Worm (Caenorhabditis elegans) whole organism, L2 larva: Measurements from ENCODE around the gene dpy-17.

Source experiments
- C34F6.9 ChIP-seq: fragments of 150-350 bp; optimal IDR thresholded peaks from 2 replicates; lab custom pipeline; 2014; ENCODE audit warnings: missing biosample characterization, missing genetic modification characterization
- F13H6.1 ChIP-seq: sonication (generic microtip); optimal IDR thresholded peaks from 2 replicates; lab custom pipeline; 2016; ENCODE audit warnings: missing genetic modification characterization, missing compliant biosample characterization
- R02D3.7 ChIP-seq: fragments of 150-350 bp; optimal IDR thresholded peaks from 2 replicates; lab custom pipeline; 2014; ENCODE audit warnings: missing biosample characterization, missing genetic modification characterization
- Y55F3AM.14 ChIP-seq: fragments of 200-800 bp; sonication (Bioruptor generic); optimal IDR thresholded peaks from 2 replicates; lab custom pipeline; 2018; ENCODE audit warnings: mild to moderate bottlenecking, missing genetic modification characterization, missing compliant biosample characterization
- ZK546.5 ChIP-seq: sonication (generic microtip); optimal IDR thresholded peaks from 2 replicates; lab custom pipeline; 2017; ENCODE audit warnings: missing biosample characterization, missing genetic modification characterization
- alr-1 ChIP-seq: fragments of 150-350 bp; optimal IDR thresholded peaks from 2 replicates; lab custom pipeline; 2014; ENCODE audit warnings: missing biosample characterization, missing genetic modification characterization
- aly-2 ChIP-seq: fragments of 150-350 bp; optimal IDR thresholded peaks from 2 replicates; lab custom pipeline; 2014; ENCODE audit warnings: missing biosample characterization, missing genetic modification characterization
- ama-1 ChIP-seq: fragments of 150-350 bp; optimal IDR thresholded peaks from 2 replicates; lab custom pipeline; 2018; ENCODE audit warnings: inconsistent platforms
- blmp-1 ChIP-seq: sonication (generic microtip); optimal IDR thresholded peaks from 2 replicates; lab custom pipeline; 2017; ENCODE audit warnings: missing genetic modification characterization, mild to moderate bottlenecking, missing compliant biosample characterization, antibody characterized with exemption, moderate library complexity; ENCODE audit not compliant: insufficient read depth
- ceh-82 ChIP-seq: fragments of 150-350 bp; optimal IDR thresholded peaks from 2 replicates; lab custom pipeline; 2014; ENCODE audit warnings: missing biosample characterization, missing genetic modification characterization
- crh-2 ChIP-seq: sonication (generic microtip); optimal IDR thresholded peaks from 2 replicates; lab custom pipeline; 2017; ENCODE audit warnings: missing biosample characterization, missing genetic modification characterization
- dmd-4 ChIP-seq: sonication (generic microtip); optimal IDR thresholded peaks from 2 replicates; lab custom pipeline; 2017; ENCODE audit warnings: missing biosample characterization, missing genetic modification characterization
- egl-27 ChIP-seq: sonication (generic microtip); optimal IDR thresholded peaks from 3 replicates; lab custom pipeline; 2017; ENCODE audit warnings: missing biosample characterization, missing genetic modification reagents, missing genetic modification characterization
- elt-1 ChIP-seq: fragments of 150-350 bp; optimal IDR thresholded peaks from 2 replicates; lab custom pipeline; 2014; ENCODE audit warnings: missing biosample characterization, missing genetic modification characterization
- elt-3 ChIP-seq: sonication (generic microtip); optimal IDR thresholded peaks from 2 replicates; lab custom pipeline; 2017; ENCODE audit warnings: missing biosample characterization, missing genetic modification characterization
- fos-1 ChIP-seq: fragments of 150-350 bp; optimal IDR thresholded peaks from 2 replicates; lab custom pipeline; 2014; ENCODE audit warnings: missing biosample characterization, missing genetic modification characterization
- gmeb-1 ChIP-seq: fragments of 150-350 bp; optimal IDR thresholded peaks from 2 replicates; lab custom pipeline; 2014; ENCODE audit warnings: missing biosample characterization, missing genetic modification characterization
- lin-11 ChIP-seq: fragments of 150-350 bp; sonication (generic microtip); optimal IDR thresholded peaks from 2 replicates; lab custom pipeline; 2014; ENCODE audit warnings: missing biosample characterization, missing genetic modification characterization, inconsistent platforms, mixed read lengths
- lin-13 ChIP-seq: fragments of 150-350 bp; optimal IDR thresholded peaks from 2 replicates; lab custom pipeline; 2014; ENCODE audit warnings: missing biosample characterization, missing genetic modification reagents, missing genetic modification characterization
- lin-39 ChIP-seq: fragments of 150-350 bp; optimal IDR thresholded peaks from 2 replicates; lab custom pipeline; 2014; ENCODE audit warnings: missing biosample characterization, missing genetic modification reagents, missing genetic modification characterization
- lsy-2 ChIP-seq, 2 experiments: fragments of 150-350 bp in 1 of 2; sonication (generic microtip) in 1 of 2; optimal IDR thresholded peaks; 2 replicates each; lab custom pipeline; 2014 to 2017; ENCODE audit warnings: missing biosample characterization in 2 of 2, missing genetic modification characterization in 2 of 2
- mab-5 ChIP-seq: fragments of 150-350 bp; optimal IDR thresholded peaks from 2 replicates; lab custom pipeline; 2014; ENCODE audit warnings: missing biosample characterization, missing genetic modification characterization
- mbf-1 ChIP-seq: sonication (generic microtip); optimal IDR thresholded peaks from 2 replicates; lab custom pipeline; 2017; ENCODE audit warnings: missing biosample characterization, missing genetic modification characterization
- mdl-1 ChIP-seq, 2 experiments: fragments of 150-350 bp in 1 of 2; sonication (generic microtip) in 1 of 2; optimal IDR thresholded peaks; 2 replicates each; lab custom pipeline; 2017; ENCODE audit warnings: missing biosample characterization in 2 of 2, missing genetic modification characterization in 2 of 2
- nhr-10 ChIP-seq: sonication (generic microtip); optimal IDR thresholded peaks from 2 replicates; lab custom pipeline; 2017; ENCODE audit warnings: missing biosample characterization, missing genetic modification characterization
- nhr-11 ChIP-seq: fragments of 150-350 bp; optimal IDR thresholded peaks from 2 replicates; lab custom pipeline; 2014; ENCODE audit warnings: missing biosample characterization, missing genetic modification characterization
- nhr-12 ChIP-seq: fragments of 150-350 bp; optimal IDR thresholded peaks from 2 replicates; lab custom pipeline; 2014; ENCODE audit warnings: missing biosample characterization, missing genetic modification characterization
- nhr-129 ChIP-seq: fragments of 150-350 bp; optimal IDR thresholded peaks from 2 replicates; lab custom pipeline; 2014; ENCODE audit warnings: missing biosample characterization, missing genetic modification characterization
- nhr-21 ChIP-seq: fragments of 150-350 bp; optimal IDR thresholded peaks from 2 replicates; lab custom pipeline; 2014; ENCODE audit warnings: missing biosample characterization, missing genetic modification characterization
- nhr-23 ChIP-seq: fragments of 150-350 bp; optimal IDR thresholded peaks from 2 replicates; lab custom pipeline; 2014; ENCODE audit warnings: missing biosample characterization, missing genetic modification reagents, missing genetic modification characterization
- nhr-237 ChIP-seq: fragments of 150-350 bp; optimal IDR thresholded peaks from 2 replicates; lab custom pipeline; 2014; ENCODE audit warnings: missing biosample characterization, missing genetic modification characterization
- nhr-25 ChIP-seq: fragments of 150-350 bp; sonication (generic microtip); optimal IDR thresholded peaks from 3 replicates; lab custom pipeline; 2014; ENCODE audit warnings: missing biosample characterization, missing genetic modification characterization
- nhr-6 ChIP-seq: fragments of 150-350 bp; optimal IDR thresholded peaks from 2 replicates; lab custom pipeline; 2014; ENCODE audit warnings: missing biosample characterization, missing genetic modification characterization
- nhr-77 ChIP-seq: fragments of 150-350 bp; optimal IDR thresholded peaks from 2 replicates; lab custom pipeline; 2014; ENCODE audit warnings: missing biosample characterization, missing genetic modification characterization
- sem-4 ChIP-seq: fragments of 150-350 bp; optimal IDR thresholded peaks from 2 replicates; lab custom pipeline; 2014; ENCODE audit warnings: missing biosample characterization, missing genetic modification reagents, missing genetic modification characterization
- skn-1 ChIP-seq: sonication (generic microtip); optimal IDR thresholded peaks from 2 replicates; lab custom pipeline; 2017; ENCODE audit warnings: missing biosample characterization, missing genetic modification characterization
- sma-3 ChIP-seq: sonication (generic microtip); optimal IDR thresholded peaks from 2 replicates; lab custom pipeline; 2016; ENCODE audit warnings: missing genetic modification reagents, missing genetic modification characterization, missing compliant biosample characterization
- sma-9 ChIP-seq, 2 experiments: fragments of 150-350 bp in 1 of 2; sonication (generic microtip) in 1 of 2; optimal IDR thresholded peaks; 2 replicates each; lab custom pipeline; 2014 to 2016; ENCODE audit warnings: missing genetic modification characterization in 2 of 2, mild to moderate bottlenecking in 1 of 2, missing biosample characterization in 1 of 2, missing compliant biosample characterization in 1 of 2, missing genetic modification reagents in 1 of 2, moderate library complexity in 1 of 2
- snpc-4 ChIP-seq: fragments of 150-350 bp; optimal IDR thresholded peaks from 2 replicates; lab custom pipeline; 2014; ENCODE audit warnings: missing biosample characterization, missing genetic modification characterization
- unc-39 ChIP-seq: fragments of 150-350 bp; optimal IDR thresholded peaks from 2 replicates; lab custom pipeline; 2014; ENCODE audit warnings: missing biosample characterization, missing genetic modification characterization
- unc-55 ChIP-seq: fragments of 150-350 bp; sonication (generic microtip); optimal IDR thresholded peaks from 3 replicates; lab custom pipeline; 2014; ENCODE audit warnings: missing biosample characterization, missing genetic modification reagents, missing genetic modification characterization
- unc-62 ChIP-seq: fragments of 150-350 bp; optimal IDR thresholded peaks from 2 replicates; lab custom pipeline; 2014; ENCODE audit warnings: missing biosample characterization, missing genetic modification reagents, missing genetic modification characterization
- zag-1 ChIP-seq: fragments of 150-350 bp; optimal IDR thresholded peaks from 2 replicates; lab custom pipeline; 2014; ENCODE audit warnings: missing biosample characterization, missing genetic modification characterization
- ztf-1 ChIP-seq: fragments of 200-800 bp; sonication (Bioruptor generic); conservative IDR thresholded peaks from 2 replicates; pipeline ENCODE4 v1.3.6; 2022; ENCODE audit warnings: missing genetic modification characterization, missing compliant biosample characterization
- ztf-11 ChIP-seq: sonication (generic microtip); optimal IDR thresholded peaks from 2 replicates; lab custom pipeline; 2017; ENCODE audit warnings: missing biosample characterization, missing genetic modification characterization
- ztf-4 ChIP-seq: fragments of 150-350 bp; optimal IDR thresholded peaks from 2 replicates; lab custom pipeline; 2014; ENCODE audit warnings: missing biosample characterization, missing genetic modification characterization

Gene dpy-17

ce11 chrIII:5094506-5094905 lies 12.6 kb upstream of the dpy-17 start, which contains the start of gene F54D8.10:
Gene F54D8.10 (plus strand): TSS chrIII:5094806.
- no peak for TF ChIP-seq nhr-129 (tag; lab: Kevin White, UChicago)

ce11 chrIII:5096741-5097140 lies 10.4 kb upstream of the dpy-17 start:
- TF ChIP-seq F13H6.1 (tag; lab: Kevin White, UChicago) (no peak), ztf-4 (tag; lab: Kevin White, UChicago) (no peak), nhr-237 (no peak), sem-4 (tag; lab: Kevin White, UChicago) (no peak), nhr-21 (tag; lab: Kevin White, UChicago) (peak; percentile 82), nhr-23 (tag; lab: Kevin White, UChicago) (no peak), lin-11 (tag; lab: Kevin White, UChicago) (no peak), zag-1 (no peak), nhr-12 (tag; lab: Kevin White, UChicago) (no peak), ceh-82 (no peak), blmp-1 (tag; lab: Kevin White, UChicago) (peak; percentile 46), nhr-25 (tag; lab: Kevin White, UChicago) (no peak), mdl-1 (tag; optimal IDR thresholded peaks at IDR 0.05; lab: Kevin White, UChicago) (peak in 1 of 2 experiments; percentile 33), lin-39 (tag; lab: Kevin White, UChicago) (no peak), skn-1 (no peak), elt-1 (tag; lab: Kevin White, UChicago) (no peak), aly-2 (tag; lab: Kevin White, UChicago) (no peak), ztf-11 (tag; lab: Kevin White, UChicago) (no peak), unc-55 (GFP tag; lab: Kevin White, UChicago) (no peak), C34F6.9 (tag; lab: Kevin White, UChicago) (no peak), unc-39 (no peak), snpc-4 (no peak), egl-27 (no peak), elt-3 (tag; lab: Kevin White, UChicago) (no peak), nhr-11 (tag; lab: Kevin White, UChicago) (no peak), ZK546.5 (no peak), nhr-10 (no peak), mbf-1 (tag; lab: Kevin White, UChicago) (no peak), ztf-1 (GFP tag; lab: Robert Waterston, UW) (no peak), crh-2 (tag; lab: Kevin White, UChicago) (peak; percentile 5), fos-1 (peak; percentile 17), sma-9 (GFP tag; optimal IDR thresholded peaks at IDR 0.05; lab: Kevin White, UChicago) (peak; percentile 94), sma-9 (tag; optimal IDR thresholded peaks at IDR 0.05; lab: Kevin White, UChicago) (no peak), gmeb-1 (no peak), sma-3 (GFP tag; lab: Kevin White, UChicago) (no peak), mab-5 (tag; lab: Kevin White, UChicago) (no peak), lin-13 (GFP tag; lab: Kevin White, UChicago) (no peak), dmd-4 (tag; lab: Kevin White, UChicago) (no peak), lsy-2 (tag; optimal IDR thresholded peaks at IDR 0.05; lab: Kevin White, UChicago) (peak in 1 of 2 experiments; percentile 1), R02D3.7 (no peak), nhr-6 (tag; lab: Kevin White, UChicago) (no peak), Y55F3AM.14 (GFP tag; lab: Kevin White, UChicago) (no peak), alr-1 (tag; lab: Kevin White, UChicago) (no peak), unc-62 (GFP tag; lab: Kevin White, UChicago) (no peak), nhr-129 (tag; lab: Kevin White, UChicago) (no peak), ama-1 (lab: Kevin White, UChicago) (no peak), nhr-77 (tag; lab: Kevin White, UChicago) (no peak)
